Worm (Caenorhabditis elegans): Measurements from ENCODE around the gene sru-40.

- TF ChIP-seq hmg-4 (GFP tag; optimal IDR thresholded peaks at IDR 0.05): no peak
- TF ChIP-seq hmbx-1 (tag; optimal IDR thresholded peaks at IDR 0.05): no peak
- TF ChIP-seq flt-1 (GFP tag; IDR thresholded peaks at IDR 0.05): no peak
- no peak for TF ChIP-seq B0310.2 (tag; optimal IDR thresholded peaks at IDR 0.05)
- TF ChIP-seq ama-1 (optimal IDR thresholded peaks at IDR 0.05): no peak
- no peak for TF ChIP-seq tbx-37 (GFP tag; conservative IDR thresholded peaks at IDR 0.05)
- no peak for TF ChIP-seq tra-4 (tag; optimal IDR thresholded peaks at IDR 0.05)
- no peak for TF ChIP-seq ets-7 (tag; optimal IDR thresholded peaks at IDR 0.05)
- TF ChIP-seq F13C5.2 (tag; optimal IDR thresholded peaks at IDR 0.05): no peak
These were observed 38.8 kb downstream of the sru-40 start for ce11 chrV:9794997-9795396.
